Worm (Caenorhabditis elegans) whole organism, early embryonic: ENCODE results near the gene gly-3.

ENCODE experiments used
- B0310.2 ChIP-seq: sonication (generic microtip); optimal IDR thresholded peaks from 2 replicates; lab custom pipeline; 2016; ENCODE audit warnings: mild to moderate bottlenecking, missing genetic modification characterization, missing compliant biosample characterization
- aly-1 ChIP-seq: sonication (generic microtip); optimal IDR thresholded peaks from 2 replicates; lab custom pipeline; 2016; ENCODE audit warnings: missing genetic modification characterization, missing compliant biosample characterization
- ama-1 ChIP-seq: fragments of 150-350 bp; optimal IDR thresholded peaks from 2 replicates; lab custom pipeline; 2014
- flt-1 ChIP-seq: fragments of 200-800 bp; sonication (Bioruptor generic); IDR thresholded peaks from 2 replicates; pipeline ENCODE4 v1.3.6; 2022; ENCODE audit warnings: missing genetic modification characterization, missing compliant biosample characterization
- tbx-11 ChIP-seq: fragments of 200-800 bp; sonication (Bioruptor generic); IDR thresholded peaks from 2 replicates; pipeline ENCODE4 v1.3.6; 2022; ENCODE audit warnings: missing genetic modification characterization, missing compliant biosample characterization

DNA sequence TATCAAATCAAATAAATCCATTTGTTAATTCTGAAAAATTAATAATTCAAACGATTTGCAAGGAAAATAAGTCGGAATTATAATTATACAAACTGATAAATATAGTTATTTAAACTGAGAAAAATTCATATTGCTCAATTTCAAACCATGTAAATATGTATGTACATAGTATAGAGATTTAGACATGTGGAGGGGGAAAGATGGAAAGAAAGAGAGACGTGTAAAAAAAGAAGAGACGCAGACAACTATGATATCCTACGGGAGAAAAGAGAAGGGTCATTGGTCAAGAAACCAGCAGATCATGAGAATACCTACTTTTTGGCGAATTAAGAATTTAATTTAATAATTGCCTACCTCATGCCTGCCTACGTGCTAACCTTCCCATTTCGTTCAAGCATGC, 40.5 kb upstream of the gly-3 start, which contains the start of gene C29E4.11:
- no peak for TF ChIP-seq aly-1
- no peak for TF ChIP-seq ama-1 (lab: Kevin White, UChicago)
- no peak for TF ChIP-seq tbx-11
- no peak for TF ChIP-seq flt-1
- TF ChIP-seq B0310.2 (tag; lab: Kevin White, UChicago): no peak
